Worm (Caenorhabditis elegans) whole organism, mixed stage, embryonic: ENCODE measurements around the gene F11A5.18.

Experiments
- blmp-1 ChIP-seq: fragments of 150-350 bp; optimal IDR thresholded peaks from 2 replicates; lab custom pipeline; 2014; ENCODE audit warnings: missing biosample characterization, missing genetic modification characterization
- ces-1 ChIP-seq: fragments of 150-350 bp; optimal IDR thresholded peaks from 2 replicates; lab custom pipeline; 2014; ENCODE audit warnings: missing biosample characterization, missing genetic modification reagents, missing genetic modification characterization
- elt-1 ChIP-seq: sonication (generic microtip); optimal IDR thresholded peaks from 2 replicates; lab custom pipeline; 2017; ENCODE audit warnings: missing genetic modification characterization, mild to moderate bottlenecking, missing compliant biosample characterization, antibody characterized with exemption, moderate library complexity, borderline replicate concordance; ENCODE audit not compliant: insufficient read depth
- lin-13 ChIP-seq: fragments of 150-350 bp; optimal IDR thresholded peaks from 2 replicates; lab custom pipeline; 2014; ENCODE audit warnings: missing biosample characterization, missing genetic modification characterization
- lsy-2 ChIP-seq: fragments of 150-350 bp; optimal IDR thresholded peaks from 2 replicates; lab custom pipeline; 2014; ENCODE audit warnings: missing biosample characterization, missing genetic modification characterization
- mab-5 ChIP-seq: fragments of 150-350 bp; optimal IDR thresholded peaks from 2 replicates; lab custom pipeline; 2014; ENCODE audit warnings: missing biosample characterization, missing genetic modification characterization
- pha-4 ChIP-seq: fragments of 150-350 bp; optimal IDR thresholded peaks from 2 replicates; lab custom pipeline; 2018; ENCODE audit warnings: missing biosample characterization, missing genetic modification reagents, missing genetic modification characterization
- snpc-4 ChIP-seq: fragments of 150-350 bp; optimal IDR thresholded peaks from 2 replicates; lab custom pipeline; 2014; ENCODE audit warnings: missing biosample characterization, missing genetic modification characterization
- tbx-8 ChIP-seq: fragments of 200-800 bp; sonication (Bioruptor generic); optimal IDR thresholded peaks from 2 replicates; lab custom pipeline; 2018; ENCODE audit warnings: mild to moderate bottlenecking, missing genetic modification characterization, moderate library complexity, missing compliant biosample characterization
- ztf-11 ChIP-seq: fragments of 150-350 bp; optimal IDR thresholded peaks from 2 replicates; lab custom pipeline; 2014; ENCODE audit warnings: missing biosample characterization, missing genetic modification characterization

ce11 chrV:16246579-16246978, 43.9 kb downstream of the F11A5.18 start, which contains the start of gene srh-95:
- no peak for TF ChIP-seq mab-5 (tag; lab: Kevin White, UChicago)
- no peak for TF ChIP-seq tbx-8
- TF ChIP-seq ztf-11 (tag; lab: Kevin White, UChicago) = no peak
- TF ChIP-seq lsy-2 = no peak
- TF ChIP-seq snpc-4 = no peak
- no peak for TF ChIP-seq pha-4 (tag; lab: Kevin White, UChicago)
- no peak for TF ChIP-seq elt-1
- no peak for TF ChIP-seq blmp-1 (tag; lab: Kevin White, UChicago)
- no peak for TF ChIP-seq lin-13 (tag; lab: Kevin White, UChicago)
- TF ChIP-seq ces-1 (GFP tag; lab: Kevin White, UChicago) = no peak
